Worm (Caenorhabditis elegans) whole organism, L2 larva: ENCODE data around the gene mam-7.

Experiments
- crh-2 ChIP-seq: sonication (generic microtip); optimal IDR thresholded peaks from 2 replicates; lab custom pipeline; 2017; ENCODE audit warnings: missing biosample characterization, missing genetic modification characterization
- lin-39 ChIP-seq: fragments of 150-350 bp; optimal IDR thresholded peaks from 2 replicates; lab custom pipeline; 2014; ENCODE audit warnings: missing biosample characterization, missing genetic modification reagents, missing genetic modification characterization

- TF ChIP-seq crh-2 (tag; lab: Kevin White, UChicago) (no peak), lin-39 (no peak)
Observed at ce11 chrIII:9860201-9860780, 32.7 kb upstream of the mam-7 start, which contains the start of gene twk-48.
